Worm (Caenorhabditis elegans) whole organism, young adult: ENCODE measurements around the gene nep-3.

ENCODE experiments used
- F23B12.7 ChIP-seq: sonication (generic microtip); optimal IDR thresholded peaks from 2 replicates; lab custom pipeline; 2017; ENCODE audit warnings: missing genetic modification characterization, mild to moderate bottlenecking, missing compliant biosample characterization, antibody characterized with exemption, moderate library complexity; ENCODE audit not compliant: insufficient read depth
- ceh-91 ChIP-seq: fragments of 200-800 bp; sonication (Bioruptor generic); IDR thresholded peaks from 2 replicates; pipeline ENCODE4 v1.3.6; 2022; ENCODE audit warnings: missing genetic modification reagents, missing genetic modification characterization, missing compliant biosample characterization
- chd-7 ChIP-seq: sonication (generic microtip); optimal IDR thresholded peaks from 2 replicates; lab custom pipeline; 2016; ENCODE audit warnings: mild to moderate bottlenecking, missing genetic modification characterization, moderate library complexity, missing compliant biosample characterization
- dox-1 ChIP-seq: fragments of 200-800 bp; sonication (Bioruptor generic); IDR thresholded peaks from 2 replicates; pipeline ENCODE4 v1.3.6; 2022; ENCODE audit warnings: missing genetic modification reagents, missing genetic modification characterization, missing compliant biosample characterization
- ekl-4 ChIP-seq: fragments of 200-800 bp; sonication (Bioruptor generic); IDR thresholded peaks from 2 replicates; pipeline ENCODE4 v1.3.6; 2022; ENCODE audit warnings: missing genetic modification reagents, missing genetic modification characterization, missing compliant biosample characterization
- him-1 ChIP-seq: sonication (generic microtip); optimal IDR thresholded peaks from 2 replicates; lab custom pipeline; 2016; ENCODE audit warnings: missing genotype, missing genetic modification reagents, missing genetic modification characterization, missing compliant biosample characterization
- hrde-1 ChIP-seq: sonication (generic microtip); optimal IDR thresholded peaks from 2 replicates; lab custom pipeline; 2016; ENCODE audit warnings: missing genetic modification characterization, mild to moderate bottlenecking, missing compliant biosample characterization, moderate library complexity, missing genotype, missing genetic modification reagents, borderline replicate concordance
- lin-26 ChIP-seq: fragments of 200-800 bp; sonication (Bioruptor generic); IDR thresholded peaks from 2 replicates; pipeline ENCODE4 v1.3.6; 2022; ENCODE audit warnings: missing genetic modification reagents, missing genetic modification characterization, missing compliant biosample characterization
- mxl-1 ChIP-seq: sonication (generic microtip); optimal IDR thresholded peaks from 2 replicates; lab custom pipeline; 2016; ENCODE audit warnings: missing genetic modification characterization, missing compliant biosample characterization
- nhr-90 ChIP-seq: sonication (generic microtip); optimal IDR thresholded peaks from 2 replicates; lab custom pipeline; 2016; ENCODE audit warnings: missing genotype, mild to moderate bottlenecking, missing genetic modification characterization, missing compliant biosample characterization
- pha-4 ChIP-seq: fragments of 150-350 bp; sonication (generic microtip); optimal IDR thresholded peaks from 2 replicates; lab custom pipeline; 2014; ENCODE audit warnings: missing biosample characterization, missing genetic modification reagents, missing genetic modification characterization
- repo-1 ChIP-seq: sonication (generic microtip); optimal IDR thresholded peaks from 2 replicates; lab custom pipeline; 2017; ENCODE audit warnings: mild to moderate bottlenecking, missing genetic modification characterization, missing compliant biosample characterization
- ztf-18 ChIP-seq: sonication (generic microtip); optimal IDR thresholded peaks from 2 replicates; lab custom pipeline; 2016; ENCODE audit warnings: missing genotype, mild to moderate bottlenecking, missing genetic modification characterization, missing compliant biosample characterization

- TF ChIP-seq dox-1 (GFP tag; lab: Robert Waterston, UW) (no peak), ekl-4 (GFP tag; lab: Robert Waterston, UW) (no peak), chd-7 (tag; lab: Kevin White, UChicago) (no peak), ztf-18 (tag; lab: Kevin White, UChicago) (no peak), nhr-90 (tag; lab: Kevin White, UChicago) (no peak), repo-1 (tag; lab: Kevin White, UChicago) (no peak), pha-4 (tag; lab: Kevin White, UChicago) (no peak), ceh-91 (GFP tag; lab: Robert Waterston, UW) (no peak), F23B12.7 (tag; lab: Kevin White, UChicago) (no peak), lin-26 (GFP tag; lab: Robert Waterston, UW) (no peak), hrde-1 (tag; lab: Kevin White, UChicago) (no peak), him-1 (tag; lab: Kevin White, UChicago) (no peak), mxl-1 (tag; lab: Kevin White, UChicago) (no peak)
Observed at ce11 chrII:3832383-3832782, 44.6 kb downstream of the nep-3 start, which contains the start of gene F54D10.9.
